Worm (Caenorhabditis elegans) whole organism, L4 larva: ENCODE measurements around the gene K01A12.2.
A peak's percentile ranks its signal among the peaks of the same experiment; 100 is the strongest.

Source experiments
- F26F4.8 ChIP-seq: fragments of 200-800 bp; sonication (Bioruptor generic); conservative IDR thresholded peaks from 2 replicates; pipeline ENCODE4 v1.3.6; 2022; ENCODE audit warnings: missing genetic modification characterization, missing compliant biosample characterization
- F44E2.7 ChIP-seq: fragments of 200-800 bp; sonication (Bioruptor generic); IDR thresholded peaks from 2 replicates; pipeline ENCODE4 v2.1.2; 2022; ENCODE audit warnings: missing genetic modification characterization, missing compliant biosample characterization
- aly-2 ChIP-seq: sonication (generic microtip); optimal IDR thresholded peaks from 2 replicates; lab custom pipeline; 2018; ENCODE audit warnings: missing biosample characterization, missing genetic modification characterization
- ama-1 ChIP-seq: fragments of 150-350 bp; optimal IDR thresholded peaks from 2 replicates; lab custom pipeline; 2014; ENCODE audit warnings: inconsistent platforms, mixed read lengths
- arid-1 ChIP-seq: fragments of 200-800 bp; sonication (Bioruptor generic); conservative IDR thresholded peaks from 2 replicates; pipeline ENCODE4 v1.3.6; 2022; ENCODE audit warnings: missing genetic modification reagents, missing genetic modification characterization, missing compliant biosample characterization
- ceh-28 ChIP-seq: fragments of 150-350 bp; optimal IDR thresholded peaks from 2 replicates; lab custom pipeline; 2014; ENCODE audit warnings: missing biosample characterization, missing genetic modification reagents, missing genetic modification characterization
- ceh-44 ChIP-seq: fragments of 200-800 bp; sonication (Bioruptor generic); IDR thresholded peaks from 2 replicates; pipeline ENCODE4 v1.3.6; 2022; ENCODE audit warnings: missing genetic modification reagents, missing genetic modification characterization, missing compliant biosample characterization
- cey-2 ChIP-seq: sonication (generic microtip); optimal IDR thresholded peaks from 3 replicates; lab custom pipeline; 2017; ENCODE audit warnings: missing genetic modification characterization, mild to moderate bottlenecking, missing compliant biosample characterization, antibody characterized with exemption, borderline replicate concordance; ENCODE audit not compliant: insufficient read depth
- daf-12 ChIP-seq: fragments of 150-350 bp; optimal IDR thresholded peaks from 2 replicates; lab custom pipeline; 2014; ENCODE audit warnings: missing biosample characterization, missing genetic modification reagents, missing genetic modification characterization
- daf-8 ChIP-seq: fragments of 200-800 bp; sonication (Bioruptor generic); IDR thresholded peaks from 2 replicates; pipeline ENCODE4 v1.3.6; 2022; ENCODE audit warnings: missing genetic modification characterization, missing compliant biosample characterization
- dmd-6 ChIP-seq: fragments of 200-800 bp; sonication (Bioruptor generic); IDR thresholded peaks from 2 replicates; pipeline ENCODE4 v1.3.6; 2022; ENCODE audit warnings: missing genetic modification reagents, missing genetic modification characterization, missing compliant biosample characterization
- dpl-1 ChIP-seq: fragments of 150-350 bp; optimal IDR thresholded peaks from 2 replicates; lab custom pipeline; 2014; ENCODE audit warnings: missing biosample characterization, missing genetic modification reagents, missing genetic modification characterization
- dve-1 ChIP-seq: sonication (generic microtip); optimal IDR thresholded peaks from 2 replicates; lab custom pipeline; 2017; ENCODE audit warnings: antibody characterized with exemption, mild to moderate bottlenecking, missing genetic modification characterization, missing compliant biosample characterization; ENCODE audit not compliant: insufficient read depth
- egl-27 ChIP-seq: sonication (generic microtip); optimal IDR thresholded peaks from 3 replicates; lab custom pipeline; 2017; ENCODE audit warnings: missing biosample characterization, missing genetic modification reagents, missing genetic modification characterization
- fkh-10 ChIP-seq: fragments of 150-350 bp; optimal IDR thresholded peaks from 2 replicates; lab custom pipeline; 2014; ENCODE audit warnings: missing biosample characterization, missing genetic modification reagents, missing genetic modification characterization
- fos-1 ChIP-seq: fragments of 150-350 bp; optimal IDR thresholded peaks from 2 replicates; lab custom pipeline; 2014; ENCODE audit warnings: missing biosample characterization, missing genetic modification characterization
- gei-8 ChIP-seq: fragments of 200-800 bp; sonication (Bioruptor generic); optimal IDR thresholded peaks from 2 replicates; lab custom pipeline; 2018; ENCODE audit warnings: mild to moderate bottlenecking, missing genetic modification characterization, missing compliant biosample characterization
- hlh-11 ChIP-seq: fragments of 200-800 bp; sonication (Bioruptor generic); optimal IDR thresholded peaks from 2 replicates; lab custom pipeline; 2018; ENCODE audit warnings: mild to moderate bottlenecking, missing genetic modification characterization, missing compliant biosample characterization
- hlh-30 ChIP-seq: sonication (generic microtip); optimal IDR thresholded peaks from 2 replicates; lab custom pipeline; 2017; ENCODE audit warnings: antibody characterized with exemption, mild to moderate bottlenecking, missing genetic modification characterization, missing compliant biosample characterization; ENCODE audit not compliant: insufficient read depth
- hmg-1.1 ChIP-seq: fragments of 200-800 bp; sonication (Bioruptor generic); IDR thresholded peaks from 2 replicates; pipeline ENCODE4 v1.3.6; 2022; ENCODE audit warnings: missing genetic modification reagents, missing genetic modification characterization, missing compliant biosample characterization
- lim-7 ChIP-seq: fragments of 200-800 bp; sonication (Bioruptor generic); IDR thresholded peaks from 2 replicates; pipeline ENCODE4 v1.3.6; 2022; ENCODE audit warnings: missing genetic modification characterization, missing compliant biosample characterization
- lin-1 ChIP-seq: fragments of 200-800 bp; sonication (Bioruptor generic); IDR thresholded peaks from 2 replicates; pipeline ENCODE4 v1.3.6; 2022; ENCODE audit warnings: missing genetic modification reagents, missing genetic modification characterization, missing compliant biosample characterization
- lin-13 ChIP-seq: fragments of 150-350 bp; optimal IDR thresholded peaks from 2 replicates; lab custom pipeline; 2014; ENCODE audit warnings: missing biosample characterization, missing genetic modification reagents, missing genetic modification characterization
- lin-15B ChIP-seq: fragments of 150-350 bp; sonication (generic microtip); optimal IDR thresholded peaks from 3 replicates; lab custom pipeline; 2014; ENCODE audit warnings: missing biosample characterization, missing genetic modification characterization
- lir-3 ChIP-seq: sonication (generic microtip); optimal IDR thresholded peaks from 2 replicates; lab custom pipeline; 2016; ENCODE audit warnings: mild to moderate bottlenecking, missing genetic modification characterization, missing compliant biosample characterization
- lsy-2 ChIP-seq, 2 experiments: fragments of 150-350 bp in 1 of 2; sonication (generic microtip) in 1 of 2; optimal IDR thresholded peaks; 2 replicates each; lab custom pipeline; 2014 to 2017; ENCODE audit warnings: missing biosample characterization in 2 of 2, missing genetic modification characterization in 2 of 2
- madf-5 ChIP-seq, 2 experiments: fragments of 200-800 bp; sonication (Bioruptor generic); IDR thresholded peaks; 2 replicates each; pipeline ENCODE4 v1.3.6; 2022; ENCODE audit warnings: missing compliant biosample characterization in 2 of 2, missing genetic modification characterization in 2 of 2
- mdl-1 ChIP-seq, 2 experiments: fragments of 150-350 bp in 1 of 2; sonication (generic microtip) in 1 of 2; optimal IDR thresholded peaks; 2 replicates each; lab custom pipeline; 2014 to 2017; ENCODE audit warnings: missing biosample characterization in 2 of 2, missing genetic modification characterization in 2 of 2
- mdt-29 ChIP-seq: fragments of 200-800 bp; sonication (Bioruptor generic); IDR thresholded peaks from 2 replicates; pipeline ENCODE4 v1.3.6; 2022; ENCODE audit warnings: missing genetic modification reagents, missing genetic modification characterization, missing compliant biosample characterization
- mep-1 ChIP-seq: fragments of 150-350 bp; sonication (generic microtip); optimal IDR thresholded peaks from 3 replicates; lab custom pipeline; 2014; ENCODE audit warnings: missing biosample characterization, missing genetic modification characterization
- mxl-3 ChIP-seq: fragments of 200-800 bp; sonication (Bioruptor generic); optimal IDR thresholded peaks from 2 replicates; lab custom pipeline; 2018; ENCODE audit warnings: mild to moderate bottlenecking, missing genetic modification characterization, missing compliant biosample characterization
- nhr-10 ChIP-seq: fragments of 150-350 bp; optimal IDR thresholded peaks from 2 replicates; lab custom pipeline; 2014; ENCODE audit warnings: missing biosample characterization, missing genetic modification characterization
- nhr-111 ChIP-seq: fragments of 200-800 bp; sonication (Bioruptor generic); optimal IDR thresholded peaks from 2 replicates; lab custom pipeline; 2018; ENCODE audit warnings: mild to moderate bottlenecking, missing genetic modification characterization, missing compliant biosample characterization
- nhr-237 ChIP-seq: sonication (generic microtip); optimal IDR thresholded peaks from 2 replicates; lab custom pipeline; 2017; ENCODE audit warnings: missing biosample characterization, missing genetic modification characterization
- nhr-42 ChIP-seq: fragments of 200-800 bp; sonication (Bioruptor generic); IDR thresholded peaks from 2 replicates; pipeline ENCODE4 v1.3.6; 2022; ENCODE audit warnings: missing genetic modification characterization, missing compliant biosample characterization
- nhr-76 ChIP-seq: fragments of 150-350 bp; optimal IDR thresholded peaks from 2 replicates; lab custom pipeline; 2014; ENCODE audit warnings: missing biosample characterization, missing genetic modification characterization
- nhr-77 ChIP-seq: fragments of 150-350 bp; optimal IDR thresholded peaks from 2 replicates; lab custom pipeline; 2014; ENCODE audit warnings: missing biosample characterization, missing genetic modification characterization
- pha-4 ChIP-seq, 2 experiments: fragments of 150-350 bp in 1 of 2; fragments of 200-800 bp in 1 of 2; sonication (Bioruptor generic) in 1 of 2; IDR thresholded peaks in 1 of 2; optimal IDR thresholded peaks in 1 of 2; 2 replicates each; pipeline versions ENCODE4 v1.3.6 to Lab custom; 2014 to 2022; ENCODE audit warnings: missing genetic modification characterization in 2 of 2, missing genetic modification reagents in 2 of 2, missing biosample characterization in 1 of 2, missing compliant biosample characterization in 1 of 2
- php-3 ChIP-seq: fragments of 200-800 bp; sonication (Bioruptor generic); IDR thresholded peaks from 2 replicates; pipeline ENCODE4 v1.3.6; 2022; ENCODE audit warnings: missing genetic modification reagents, missing genetic modification characterization, missing compliant biosample characterization
- rbr-2 ChIP-seq: sonication (generic microtip); optimal IDR thresholded peaks from 2 replicates; lab custom pipeline; 2016; ENCODE audit warnings: missing genotype, missing genetic modification characterization, missing compliant biosample characterization
- saeg-2 ChIP-seq: fragments of 200-800 bp; sonication (Bioruptor generic); IDR thresholded peaks from 2 replicates; pipeline ENCODE4 v1.3.6; 2022; ENCODE audit warnings: missing genetic modification reagents, missing genetic modification characterization, missing compliant biosample characterization
- set-16 ChIP-seq: fragments of 200-800 bp; sonication (Bioruptor generic); IDR thresholded peaks from 2 replicates; pipeline ENCODE4 v1.3.6; 2022; ENCODE audit warnings: missing genetic modification reagents, missing genetic modification characterization, missing compliant biosample characterization
- skn-1 ChIP-seq: fragments of 150-350 bp; optimal IDR thresholded peaks from 2 replicates; lab custom pipeline; 2014; ENCODE audit warnings: missing biosample characterization, missing genetic modification characterization
- spr-3 ChIP-seq: fragments of 200-800 bp; sonication (Bioruptor generic); optimal IDR thresholded peaks from 2 replicates; lab custom pipeline; 2018; ENCODE audit warnings: mild to moderate bottlenecking, missing genetic modification characterization, missing compliant biosample characterization
- unc-130 ChIP-seq: sonication (generic microtip); optimal IDR thresholded peaks from 2 replicates; lab custom pipeline; 2016; ENCODE audit warnings: missing genetic modification reagents, missing genetic modification characterization, missing compliant biosample characterization
- unc-39 ChIP-seq: sonication (generic microtip); optimal IDR thresholded peaks from 2 replicates; lab custom pipeline; 2017; ENCODE audit warnings: missing biosample characterization, missing genetic modification characterization
- zag-1 ChIP-seq: fragments of 150-350 bp; optimal IDR thresholded peaks from 2 replicates; lab custom pipeline; 2014; ENCODE audit warnings: missing biosample characterization, missing genetic modification characterization
- ztf-11 ChIP-seq: fragments of 150-350 bp; optimal IDR thresholded peaks from 2 replicates; lab custom pipeline; 2014; ENCODE audit warnings: missing biosample characterization, missing genetic modification characterization
- ztf-7 ChIP-seq: fragments of 150-350 bp; optimal IDR thresholded peaks from 2 replicates; lab custom pipeline; 2014; ENCODE audit warnings: missing biosample characterization, missing genetic modification characterization

The K01A12.2 gene

ce11 chrX:8643817-8644216, 30.7 kb downstream of the K01A12.2 start, which contains the start of gene stg-2:
TSS of gene stg-2 (minus strand) at chrX:8643917.
- TF ChIP-seq ama-1 (no peak), nhr-77 (tag; lab: Kevin White, UChicago) (no peak), F26F4.8 (GFP tag; lab: Robert Waterston, UW) (no peak)

DNA sequence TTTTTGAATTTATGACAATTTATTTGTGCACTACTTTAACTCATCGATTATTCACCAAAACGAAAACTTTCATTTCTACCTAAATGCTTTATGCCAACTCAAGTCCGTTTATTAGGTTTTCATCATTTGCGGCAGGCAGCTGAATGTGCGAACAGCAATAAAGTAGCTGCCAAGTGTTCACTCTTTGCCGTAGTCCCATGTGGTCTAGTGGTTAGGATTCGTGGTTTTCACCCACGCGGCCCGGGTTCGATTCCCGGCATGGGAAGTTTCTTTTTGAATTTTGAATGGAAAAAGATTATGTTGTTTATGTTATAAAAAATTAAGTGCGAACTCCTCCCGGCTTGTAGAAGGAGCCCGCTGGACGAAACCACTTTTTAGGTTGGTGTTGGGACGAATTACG, 33.1 kb downstream of the K01A12.2 start:
- TF ChIP-seq F44E2.7 (GFP tag; lab: Robert Waterston, UW): peak; percentile 90
- no peak for TF ChIP-seq nhr-111 (GFP tag; lab: Kevin White, UChicago)
- peak; percentile 89 for TF ChIP-seq arid-1 (GFP tag; lab: Robert Waterston, UW)
- TF ChIP-seq nhr-237 (tag; lab: Kevin White, UChicago): no peak
- peak; percentile 56 for TF ChIP-seq hlh-30 (tag; lab: Kevin White, UChicago)
- TF ChIP-seq dmd-6: peak; percentile 52
- peak; percentile 88 for TF ChIP-seq ceh-44 (GFP tag; lab: Robert Waterston, UW)
- peak; percentile 51 for TF ChIP-seq mep-1
- TF ChIP-seq hmg-1.1 (GFP tag; lab: Robert Waterston, UW): peak; percentile 83
- no peak for TF ChIP-seq nhr-10 (tag; lab: Kevin White, UChicago)
- no peak for TF ChIP-seq skn-1 (tag; lab: Kevin White, UChicago)
- peak in 1 of 2 experiments; percentile 24 for TF ChIP-seq mdl-1 (tag; optimal IDR thresholded peaks at IDR 0.05; lab: Kevin White, UChicago)
- no peak for TF ChIP-seq mxl-3 (GFP tag; lab: Kevin White, UChicago)
- no peak for TF ChIP-seq ztf-11 (tag; lab: Kevin White, UChicago)
- TF ChIP-seq fos-1 (tag; lab: Kevin White, UChicago): no peak
- peak in 1 of 2 experiments; percentile 61 for TF ChIP-seq lsy-2 (tag; optimal IDR thresholded peaks at IDR 0.05; lab: Kevin White, UChicago)
- no peak for TF ChIP-seq unc-39 (tag; lab: Kevin White, UChicago)
- TF ChIP-seq lim-7 (GFP tag; lab: Robert Waterston, UW): peak; percentile 94
- no peak for TF ChIP-seq aly-2 (tag; lab: Kevin White, UChicago)
- no peak for TF ChIP-seq lin-15B (tag; lab: Kevin White, UChicago)
- peak; percentile 35 for TF ChIP-seq rbr-2 (tag; lab: Kevin White, UChicago)
- TF ChIP-seq egl-27 (tag; lab: Kevin White, UChicago): no peak
- peak; percentile 39 for TF ChIP-seq lin-13
- no peak for TF ChIP-seq ceh-28
- TF ChIP-seq nhr-76 (tag; lab: Kevin White, UChicago): no peak
- TF ChIP-seq php-3 (GFP tag; lab: Robert Waterston, UW): peak; percentile 56; the same call in 1 of the 2 replicates
- peak; percentile 88 for TF ChIP-seq pha-4 (GFP tag; IDR thresholded peaks at IDR 0.05; lab: Robert Waterston, UW)
- no peak for TF ChIP-seq pha-4 (tag; optimal IDR thresholded peaks at IDR 0.05; lab: Kevin White, UChicago)
- no peak for TF ChIP-seq daf-12
- peak; percentile 56; the same call in 1 of the 2 replicates for TF ChIP-seq lin-1
- peak; percentile 78 for TF ChIP-seq gei-8
- peak; percentile 53 for TF ChIP-seq spr-3 (GFP tag; lab: Kevin White, UChicago)
- TF ChIP-seq daf-8 (GFP tag; lab: Robert Waterston, UW): 0 out of 2 replicates have a peak, but pooled peaks have one; percentile 67
- peak; percentile 57; the same call in 1 of the 2 replicates for TF ChIP-seq saeg-2
- no peak for TF ChIP-seq zag-1
- peak; percentile 71 for TF ChIP-seq ztf-7
- no peak for TF ChIP-seq cey-2 (tag; lab: Kevin White, UChicago)
- peak; percentile 74; the same call in 1 of the 2 replicates for TF ChIP-seq nhr-42 (GFP tag; lab: Robert Waterston, UW)
- TF ChIP-seq madf-5 (GFP tag; IDR thresholded peaks at IDR 0.05; lab: Robert Waterston, UW): 0 out of 4 replicates have a peak, but pooled peaks have one; percentile 69 to 70
- no peak for TF ChIP-seq hlh-11 (tag; lab: Kevin White, UChicago)
- peak; percentile 56 for TF ChIP-seq dve-1
- no peak for TF ChIP-seq dpl-1
- TF ChIP-seq set-16: 0 out of 2 replicates have a peak, but pooled peaks have one; percentile 12
- TF ChIP-seq F26F4.8 (GFP tag; lab: Robert Waterston, UW): 0 out of 2 replicates have a peak, but pooled peaks have one; percentile 60
- no peak for TF ChIP-seq fkh-10 (GFP tag; lab: Kevin White, UChicago)
- peak; percentile 31 for TF ChIP-seq lir-3 (tag; lab: Kevin White, UChicago)
- TF ChIP-seq mdt-29 (GFP tag; lab: Robert Waterston, UW): no peak
- peak; percentile 38 for TF ChIP-seq unc-130 (GFP tag; lab: Kevin White, UChicago)
